Worm (Caenorhabditis elegans) whole organism, late embryonic: ENCODE measurements around the gene K08E7.4.

Experiments used
- ama-1 ChIP-seq: fragments of 150-350 bp; optimal IDR thresholded peaks from 2 replicates; lab custom pipeline; 2014
- lim-6 ChIP-seq: sonication (generic microtip); optimal IDR thresholded peaks from 2 replicates; lab custom pipeline; 2016; ENCODE audit warnings: missing genetic modification characterization, missing compliant biosample characterization
- nfya-1 ChIP-seq: sonication (generic microtip); optimal IDR thresholded peaks from 2 replicates; lab custom pipeline; 2017; ENCODE audit warnings: missing genetic modification characterization, mild to moderate bottlenecking, missing compliant biosample characterization, antibody characterized with exemption, moderate library complexity
- npax-4 ChIP-seq: sonication (generic microtip); optimal IDR thresholded peaks from 2 replicates; lab custom pipeline; 2016; ENCODE audit warnings: missing genetic modification characterization, missing compliant biosample characterization
- rnt-1 ChIP-seq: sonication (generic microtip); optimal IDR thresholded peaks from 2 replicates; lab custom pipeline; 2016; ENCODE audit warnings: missing genetic modification characterization, missing compliant biosample characterization
- tbx-2 ChIP-seq: sonication (generic microtip); optimal IDR thresholded peaks from 2 replicates; lab custom pipeline; 2016; ENCODE audit warnings: missing genetic modification characterization, missing compliant biosample characterization
- unc-55 ChIP-seq: sonication (generic microtip); optimal IDR thresholded peaks from 2 replicates; lab custom pipeline; 2017; ENCODE audit warnings: missing biosample characterization, missing genetic modification reagents, missing genetic modification characterization
- ztf-16 ChIP-seq: sonication (generic microtip); optimal IDR thresholded peaks from 2 replicates; lab custom pipeline; 2017; ENCODE audit warnings: missing genetic modification characterization, missing compliant biosample characterization

ce11 chrIV:12542011-12542410 is 28.9 kb downstream of the K08E7.4 start, which contains the start of gene ham-1:
- TF ChIP-seq ama-1 (lab: Kevin White, UChicago): no peak
- TF ChIP-seq lim-6 (tag; lab: Kevin White, UChicago): no peak
- TF ChIP-seq nfya-1: no peak
- TF ChIP-seq npax-4: no peak
- no peak for TF ChIP-seq tbx-2
- no peak for TF ChIP-seq ztf-16 (tag; lab: Kevin White, UChicago)
- no peak for TF ChIP-seq rnt-1
- TF ChIP-seq unc-55 (GFP tag; lab: Kevin White, UChicago): no peak
